Fruit fly (Drosophila melanogaster): ENCODE results near the gene Zmynd10.
A peak's percentile ranks its signal among the peaks of the same experiment; 100 is the strongest.

Gene Zmynd10

DNA sequence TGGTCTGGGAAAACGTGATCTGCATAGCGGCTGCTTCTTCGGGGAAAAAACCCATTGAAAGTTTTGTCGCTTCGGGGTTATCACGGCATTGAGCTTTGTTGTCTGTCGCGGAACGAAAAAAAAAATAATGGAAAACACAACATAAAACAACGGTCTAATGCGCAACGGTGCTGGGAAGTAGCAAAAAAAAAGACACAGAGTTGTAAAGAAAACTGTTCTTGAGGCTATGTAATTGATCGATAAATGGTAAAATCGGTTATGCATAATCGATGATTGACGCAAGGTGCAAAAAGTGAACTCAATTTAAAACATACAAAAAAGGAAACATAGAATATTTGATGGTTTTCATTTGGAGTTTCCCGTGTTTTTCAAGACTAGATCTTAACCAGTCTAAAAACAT, 5.1 kb upstream of the Zmynd10 start:
- TF ChIP-seq CG3919 (GFP tag; optimal IDR thresholded peaks at IDR 0.05) = no peak

dm6 chr3L:13030055-13030634, 3.9 kb upstream of the Zmynd10 start:
- peak; percentile 2 for TF ChIP-seq Hr4 (GFP tag; optimal IDR thresholded peaks at IDR 0.05)
- peak; percentile 20 for TF ChIP-seq CG34406 (GFP tag; optimal IDR thresholded peaks at IDR 0.05)
- TF ChIP-seq CG16779 (tag; optimal IDR thresholded peaks at IDR 0.05) = no peak
- TF ChIP-seq vri (GFP tag; optimal IDR thresholded peaks at IDR 0.05) = no peak
- TF ChIP-seq CG32006 (GFP tag; optimal IDR thresholded peaks at IDR 0.05) = peak; percentile 6
- TF ChIP-seq dsx (GFP tag; optimal IDR thresholded peaks at IDR 0.05; ENCODE audit: poor library complexity, severe bottlenecking) = peak; percentile 7
- peak; percentile 9 for TF ChIP-seq Met (GFP tag; optimal IDR thresholded peaks at IDR 0.05)
- TF ChIP-seq svp (GFP tag) = peak; percentile 54
- TF ChIP-seq pdm3 (GFP tag; optimal IDR thresholded peaks at IDR 0.05) = peak; percentile 23
- TF ChIP-seq Smox (GFP tag; optimal IDR thresholded peaks at IDR 0.05) = no peak
- TF ChIP-seq acj6 (GFP tag; optimal IDR thresholded peaks at IDR 0.05) = peak; percentile 11
- TF ChIP-seq topi (GFP tag; optimal IDR thresholded peaks at IDR 0.05) = peak; percentile 29
- TF ChIP-seq CG31627 (GFP tag; optimal IDR thresholded peaks at IDR 0.05) = peak; percentile 1
- no peak for TF ChIP-seq CG6854 (GFP tag; optimal IDR thresholded peaks at IDR 0.05)
- TF ChIP-seq Eip78C (GFP tag) = peak; percentile 84
- TF ChIP-seq CG3032 (tag; optimal IDR thresholded peaks at IDR 0.05) = no peak
- peak; percentile 22 for TF ChIP-seq Ets96B (tag; optimal IDR thresholded peaks at IDR 0.05)

- TF ChIP-seq CG11762 (GFP tag; optimal IDR thresholded peaks at IDR 0.05; ENCODE audit: insufficient read depth) (no peak), Ets21C (GFP tag; optimal IDR thresholded peaks at IDR 0.05) (no peak), svp (GFP tag) (no peak), CG10631 (GFP tag; optimal IDR thresholded peaks at IDR 0.05) (no peak), CG1621 (tag; optimal IDR thresholded peaks at IDR 0.05) (peak; percentile 60), Eip78C (GFP tag) (peak; percentile 49), dac (GFP tag; optimal IDR thresholded peaks at IDR 0.05) (no peak), fd59A (GFP tag; optimal IDR thresholded peaks at IDR 0.05) (no peak), Lpt (GFP tag; optimal IDR thresholded peaks at IDR 0.05) (peak; percentile 2), CG34406 (GFP tag; optimal IDR thresholded peaks at IDR 0.05) (no peak), CG16779 (tag; optimal IDR thresholded peaks at IDR 0.05) (peak; percentile 9), dsx (GFP tag; optimal IDR thresholded peaks at IDR 0.05; ENCODE audit: poor library complexity, severe bottlenecking) (peak; percentile 42), salr (GFP tag; optimal IDR thresholded peaks at IDR 0.05) (no peak), ss (GFP tag; optimal IDR thresholded peaks at IDR 0.05) (peak in 1 of 2 experiments; percentile 40), CG7368 (GFP tag; optimal IDR thresholded peaks at IDR 0.05) (no peak), net (GFP tag; optimal IDR thresholded peaks at IDR 0.05) (peak; percentile 2), Ets96B (tag; optimal IDR thresholded peaks at IDR 0.05) (no peak), CG8119 (GFP tag; IDR thresholded peaks at IDR 0.05) (peak; percentile 29; the same call in 1 of the 3 replicates), CG15336 (GFP tag; IDR thresholded peaks at IDR 0.05) (peak; percentile 61; the same call in 1 of the 2 replicates), CG32006 (GFP tag; optimal IDR thresholded peaks at IDR 0.05) (no peak), esn (GFP tag; optimal IDR thresholded peaks at IDR 0.05) (no peak), eg (GFP tag; IDR thresholded peaks at IDR 0.05) (0 out of 3 replicates have a peak, but pooled peaks have one; percentile 59), CG9139 (GFP tag; optimal IDR thresholded peaks at IDR 0.05) (no peak), Gug (GFP tag; IDR thresholded peaks at IDR 0.05) (no peak), vri (GFP tag; optimal IDR thresholded peaks at IDR 0.05) (no peak), spab (GFP tag; optimal IDR thresholded peaks at IDR 0.05) (no peak), Hr4 (GFP tag; optimal IDR thresholded peaks at IDR 0.05) (no peak), Sox15 (GFP tag; optimal IDR thresholded peaks at IDR 0.05) (no peak), fkh (GFP tag; optimal IDR thresholded peaks at IDR 0.05) (no peak), CG31627 (GFP tag; optimal IDR thresholded peaks at IDR 0.05) (no peak), Met (GFP tag; optimal IDR thresholded peaks at IDR 0.05) (peak; percentile 22), cyc (GFP tag; optimal IDR thresholded peaks at IDR 0.05) (no peak), Blimp-1 (GFP tag; optimal IDR thresholded peaks at IDR 0.05) (no peak), CG11294 (GFP tag; IDR thresholded peaks at IDR 0.05) (no peak), Eip75B (GFP tag; optimal IDR thresholded peaks at IDR 0.05) (peak; percentile 6), Hr39 (GFP tag; optimal IDR thresholded peaks at IDR 0.05) (no peak), CG8632 (GFP tag; optimal IDR thresholded peaks at IDR 0.05) (no peak), CG8319 (GFP tag; optimal IDR thresholded peaks at IDR 0.05) (no peak), lz (GFP tag; optimal IDR thresholded peaks at IDR 0.05) (no peak)
Observed at dm6 chr3L:13028740-13029139, 2.5 kb upstream of the Zmynd10 start, which contains the start of gene CG17672. CG17672 (plus strand) TSS chr3L:13028962.

Data from whole organism, prepupa.